Worm (Caenorhabditis elegans) whole organism, young adult: ENCODE data around the gene Y25C1A.7.

Experiments
- B0035.1 ChIP-seq: sonication (generic microtip); optimal IDR thresholded peaks from 2 replicates; lab custom pipeline; 2016; ENCODE audit warnings: missing genetic modification characterization, mild to moderate bottlenecking, missing compliant biosample characterization, missing genotype, missing genetic modification reagents
- B0261.1 ChIP-seq: sonication (generic microtip); optimal IDR thresholded peaks from 2 replicates; lab custom pipeline; 2016; ENCODE audit warnings: mild to moderate bottlenecking, missing genetic modification characterization, moderate library complexity, missing compliant biosample characterization
- B0336.3 ChIP-seq: fragments of 200-800 bp; sonication (Bioruptor generic); IDR thresholded peaks from 2 replicates; pipeline ENCODE4 v1.3.6; 2022; ENCODE audit warnings: missing genetic modification characterization, missing compliant biosample characterization
- C17E4.6 ChIP-seq: fragments of 200-800 bp; sonication (Bioruptor generic); IDR thresholded peaks from 2 replicates; pipeline ENCODE4 v1.3.6; 2022; ENCODE audit warnings: missing genetic modification reagents, missing genetic modification characterization, missing compliant biosample characterization
- D2030.7 ChIP-seq: fragments of 200-800 bp; sonication (Bioruptor generic); IDR thresholded peaks from 2 replicates; pipeline ENCODE4 v1.3.6; 2022; ENCODE audit warnings: missing genetic modification reagents, missing genetic modification characterization, missing compliant biosample characterization
- F33H1.4 ChIP-seq: fragments of 200-800 bp; sonication (Bioruptor generic); IDR thresholded peaks from 2 replicates; pipeline ENCODE4 v1.3.6; 2022; ENCODE audit warnings: missing genetic modification reagents, missing genetic modification characterization, missing compliant biosample characterization
- F39B2.1 ChIP-seq: fragments of 200-800 bp; sonication (Bioruptor generic); IDR thresholded peaks from 2 replicates; pipeline ENCODE4 v1.3.6; 2022; ENCODE audit warnings: missing genetic modification reagents, missing genetic modification characterization, missing compliant biosample characterization
- F57C9.4 ChIP-seq: sonication (generic microtip); optimal IDR thresholded peaks from 2 replicates; lab custom pipeline; 2017; ENCODE audit warnings: mild to moderate bottlenecking, missing genetic modification characterization, missing compliant biosample characterization
- K11D2.4 ChIP-seq: fragments of 200-800 bp; sonication (Bioruptor generic); IDR thresholded peaks from 2 replicates; pipeline ENCODE4 v1.3.6; 2022; ENCODE audit warnings: missing genetic modification reagents, missing genetic modification characterization, missing compliant biosample characterization
- Y56A3A.18 ChIP-seq: fragments of 200-800 bp; sonication (Bioruptor generic); IDR thresholded peaks from 2 replicates; pipeline ENCODE4 v1.3.6; 2022; ENCODE audit warnings: missing genetic modification reagents, missing genetic modification characterization, missing compliant biosample characterization
- Y95B8A.8 ChIP-seq: fragments of 200-800 bp; sonication (Bioruptor generic); IDR thresholded peaks from 2 replicates; pipeline ENCODE4 v1.3.6; 2022; ENCODE audit warnings: missing genetic modification reagents, missing genetic modification characterization, missing compliant biosample characterization
- ZK185.1 ChIP-seq: sonication (generic microtip); optimal IDR thresholded peaks from 2 replicates; lab custom pipeline; 2016; ENCODE audit warnings: mild to moderate bottlenecking, missing genetic modification characterization, missing compliant biosample characterization; ENCODE audit not compliant: poor library complexity, severe bottlenecking
- akir-1 ChIP-seq: fragments of 200-800 bp; sonication (Bioruptor generic); optimal IDR thresholded peaks from 2 replicates; lab custom pipeline; 2018; ENCODE audit warnings: mild to moderate bottlenecking, missing genetic modification characterization, moderate library complexity, missing compliant biosample characterization
- ama-1 ChIP-seq, 3 experiments: fragments of 150-350 bp in 1 of 3; sonication (generic microtip) in 2 of 3; optimal IDR thresholded peaks; 2 replicates each; lab custom pipeline; 2014 to 2018; ENCODE audit warnings: missing biosample characterization in 2 of 3, missing genetic modification characterization in 2 of 3, missing genetic modification reagents in 2 of 3
- aptf-3 ChIP-seq: fragments of 200-800 bp; sonication (Bioruptor generic); IDR thresholded peaks from 2 replicates; pipeline ENCODE4 v1.3.6; 2022; ENCODE audit warnings: missing genetic modification characterization, missing compliant biosample characterization
- athp-1 ChIP-seq: sonication (generic microtip); optimal IDR thresholded peaks from 2 replicates; lab custom pipeline; 2017; ENCODE audit warnings: mild to moderate bottlenecking, missing genetic modification characterization, missing compliant biosample characterization
- attf-3 ChIP-seq: fragments of 200-800 bp; sonication (Bioruptor generic); conservative IDR thresholded peaks from 2 replicates; pipeline ENCODE4 v1.3.6; 2022; ENCODE audit warnings: missing genetic modification reagents, missing genetic modification characterization, missing compliant biosample characterization
- ceh-27 ChIP-seq: fragments of 200-800 bp; sonication (Bioruptor generic); optimal IDR thresholded peaks from 2 replicates; lab custom pipeline; 2018; ENCODE audit warnings: mild to moderate bottlenecking, missing genetic modification characterization, moderate library complexity, missing compliant biosample characterization
- ceh-40 ChIP-seq: fragments of 200-800 bp; sonication (Bioruptor generic); IDR thresholded peaks from 2 replicates; pipeline ENCODE4 v1.3.6; 2022; ENCODE audit warnings: missing genetic modification characterization, missing compliant biosample characterization
- ceh-91 ChIP-seq: fragments of 200-800 bp; sonication (Bioruptor generic); IDR thresholded peaks from 2 replicates; pipeline ENCODE4 v1.3.6; 2022; ENCODE audit warnings: missing genetic modification reagents, missing genetic modification characterization, missing compliant biosample characterization
- dox-1 ChIP-seq: fragments of 200-800 bp; sonication (Bioruptor generic); IDR thresholded peaks from 2 replicates; pipeline ENCODE4 v1.3.6; 2022; ENCODE audit warnings: missing genetic modification reagents, missing genetic modification characterization, missing compliant biosample characterization
- him-1 ChIP-seq: sonication (generic microtip); optimal IDR thresholded peaks from 2 replicates; lab custom pipeline; 2016; ENCODE audit warnings: missing genotype, missing genetic modification reagents, missing genetic modification characterization, missing compliant biosample characterization
- hmg-1.2 ChIP-seq: fragments of 200-800 bp; sonication (Bioruptor generic); IDR thresholded peaks from 2 replicates; pipeline ENCODE4 v1.3.6; 2022; ENCODE audit warnings: missing genetic modification reagents, missing genetic modification characterization, missing compliant biosample characterization
- let-526 ChIP-seq: fragments of 200-800 bp; sonication (Bioruptor generic); IDR thresholded peaks from 2 replicates; pipeline ENCODE4 v1.3.6; 2022; ENCODE audit warnings: missing genetic modification reagents, missing genetic modification characterization, missing compliant biosample characterization
- madf-3 ChIP-seq: fragments of 200-800 bp; sonication (Bioruptor generic); IDR thresholded peaks from 2 replicates; pipeline ENCODE4 v1.3.6; 2022; ENCODE audit warnings: missing genetic modification reagents, missing genetic modification characterization, missing compliant biosample characterization
- madf-8 ChIP-seq: fragments of 200-800 bp; sonication (Bioruptor generic); conservative IDR thresholded peaks from 2 replicates; pipeline ENCODE4 v1.3.6; 2022; ENCODE audit warnings: missing genetic modification reagents, missing genetic modification characterization, missing compliant biosample characterization
- mcd-1 ChIP-seq: fragments of 200-800 bp; sonication (Bioruptor generic); IDR thresholded peaks from 2 replicates; pipeline ENCODE4 v1.3.6; 2022; ENCODE audit warnings: missing genetic modification reagents, missing genetic modification characterization, missing compliant biosample characterization
- mxl-1 ChIP-seq: sonication (generic microtip); optimal IDR thresholded peaks from 2 replicates; lab custom pipeline; 2016; ENCODE audit warnings: missing genetic modification characterization, missing compliant biosample characterization
- nfya-1 ChIP-seq: sonication (generic microtip); optimal IDR thresholded peaks from 2 replicates; lab custom pipeline; 2017; ENCODE audit warnings: antibody characterized with exemption, missing compliant biosample characterization, missing genetic modification characterization, borderline replicate concordance; ENCODE audit not compliant: insufficient read depth
- nfya-2 ChIP-seq: fragments of 200-800 bp; sonication (Bioruptor generic); IDR thresholded peaks from 2 replicates; pipeline ENCODE4 v1.3.6; 2022; ENCODE audit warnings: missing genetic modification reagents, missing genetic modification characterization, missing compliant biosample characterization
- nfyb-1 ChIP-seq: fragments of 200-800 bp; sonication (Bioruptor generic); IDR thresholded peaks from 2 replicates; pipeline ENCODE4 v1.3.6; 2022; ENCODE audit warnings: missing genetic modification reagents, missing genetic modification characterization, missing compliant biosample characterization
- nhr-120 ChIP-seq: fragments of 200-800 bp; sonication (Bioruptor generic); IDR thresholded peaks from 2 replicates; pipeline ENCODE4 v1.3.6; 2022; ENCODE audit warnings: missing genetic modification characterization, missing compliant biosample characterization
- nhr-179 ChIP-seq: sonication (generic microtip); optimal IDR thresholded peaks from 2 replicates; lab custom pipeline; 2016; ENCODE audit warnings: mild to moderate bottlenecking, missing genetic modification characterization, missing compliant biosample characterization
- nhr-80 ChIP-seq: sonication (generic microtip); optimal IDR thresholded peaks from 2 replicates; lab custom pipeline; 2016; ENCODE audit warnings: missing genetic modification characterization, missing compliant biosample characterization
- rec-8 ChIP-seq, 2 experiments: sonication (generic microtip); optimal IDR thresholded peaks; 2 replicates each; lab custom pipeline; 2016; ENCODE audit warnings: mild to moderate bottlenecking in 2 of 2, missing genetic modification characterization in 2 of 2, missing genetic modification reagents in 2 of 2, missing genotype in 2 of 2, missing biosample characterization in 1 of 2, missing compliant biosample characterization in 1 of 2, moderate library complexity in 1 of 2
- rpc-1 ChIP-seq, 2 experiments: fragments of 150-350 bp in 1 of 2; sonication (generic microtip) in 1 of 2; optimal IDR thresholded peaks; 2 replicates each; lab custom pipeline; 2014 to 2018; ENCODE audit warnings: missing biosample characterization in 1 of 2, missing genetic modification characterization in 1 of 2, missing genetic modification reagents in 1 of 2, missing genotype in 1 of 2
- snpc-3.4 ChIP-seq: sonication (generic microtip); optimal IDR thresholded peaks from 2 replicates; lab custom pipeline; 2017; ENCODE audit warnings: missing genetic modification characterization, mild to moderate bottlenecking, missing compliant biosample characterization, antibody characterized with exemption, moderate library complexity, missing genotype, missing genetic modification reagents
- snpc-4 ChIP-seq, 5 experiments: fragments of 150-350 bp in 1 of 5; sonication (generic microtip) in 4 of 5; optimal IDR thresholded peaks; 2 replicates each; lab custom pipeline; 2014 to 2018; ENCODE audit warnings: missing genetic modification characterization in 5 of 5, missing biosample characterization in 3 of 5, antibody characterized with exemption in 2 of 5, mild to moderate bottlenecking in 2 of 5, missing compliant biosample characterization in 2 of 5, missing genotype in 2 of 5, moderate library complexity in 2 of 5, missing genetic modification reagents in 1 of 5
- tbp1 ChIP-seq: fragments of 200-800 bp; sonication (Bioruptor generic); optimal IDR thresholded peaks from 2 replicates; lab custom pipeline; 2018; ENCODE audit warnings: mild to moderate bottlenecking, missing genetic modification characterization, missing compliant biosample characterization
- tbx-9 ChIP-seq: sonication (generic microtip); optimal IDR thresholded peaks from 2 replicates; lab custom pipeline; 2016; ENCODE audit warnings: borderline replicate concordance, missing genetic modification characterization, inconsistent platforms, missing compliant biosample characterization
- unc-130 ChIP-seq: sonication (generic microtip); optimal IDR thresholded peaks from 2 replicates; lab custom pipeline; 2016; ENCODE audit warnings: missing genetic modification reagents, missing genetic modification characterization, missing compliant biosample characterization
- unc-62 ChIP-seq: fragments of 150-350 bp; optimal IDR thresholded peaks from 2 replicates; lab custom pipeline; 2014; ENCODE audit warnings: missing biosample characterization, missing genetic modification reagents, missing genetic modification characterization
- xnd-1 ChIP-seq: sonication (generic microtip); optimal IDR thresholded peaks from 2 replicates; lab custom pipeline; 2016; ENCODE audit warnings: missing genotype, missing genetic modification reagents, missing genetic modification characterization, missing compliant biosample characterization
- zfh-2 ChIP-seq: fragments of 200-800 bp; sonication (Bioruptor generic); conservative IDR thresholded peaks from 2 replicates; pipeline ENCODE4 v1.3.6; 2022; ENCODE audit warnings: missing genetic modification reagents, missing genetic modification characterization, missing compliant biosample characterization
- ztf-28 ChIP-seq: fragments of 200-800 bp; sonication (Bioruptor generic); IDR thresholded peaks from 2 replicates; pipeline ENCODE4 v1.3.6; 2022; ENCODE audit warnings: missing genetic modification reagents, missing genetic modification characterization, missing compliant biosample characterization

Gene Y25C1A.7

DNA sequence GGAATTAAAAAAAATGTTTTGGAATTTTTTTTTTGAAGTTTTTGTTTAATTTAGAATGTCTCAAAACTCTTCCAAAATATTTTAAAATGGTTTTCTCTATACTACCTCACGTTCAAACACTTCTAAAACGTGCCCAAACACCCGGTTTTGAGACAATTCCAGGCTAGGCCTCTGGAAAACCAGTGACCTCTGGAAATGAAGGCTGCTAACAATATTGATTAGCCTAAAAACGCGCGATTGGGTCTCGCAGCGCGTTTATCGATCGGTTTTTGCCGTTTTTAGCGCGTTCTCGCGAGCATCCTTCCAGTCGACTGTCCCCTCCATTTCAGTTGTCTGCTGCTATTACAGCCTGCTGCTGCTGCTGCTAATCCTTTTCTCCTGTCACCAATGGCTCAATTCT is 10.1 kb downstream of the Y25C1A.7 start, which contains the start of gene Y25C1A.6:
Gene Y25C1A.6, plus strand, starts transcription at position 301 of the 400 bp plus-strand sequence.
- TF ChIP-seq tbx-9 = no peak
- TF ChIP-seq ceh-27 (GFP tag; lab: Kevin White, UChicago) = no peak
- TF ChIP-seq dox-1 (GFP tag; lab: Robert Waterston, UW) = no peak
- TF ChIP-seq K11D2.4 (GFP tag; lab: Robert Waterston, UW) = no peak
- TF ChIP-seq nhr-179 (tag; lab: Kevin White, UChicago) = no peak
- no peak for TF ChIP-seq nfya-2 (GFP tag; lab: Robert Waterston, UW)
- TF ChIP-seq ztf-28 (GFP tag; lab: Robert Waterston, UW) = no peak
- no peak for TF ChIP-seq attf-3 (GFP tag; lab: Robert Waterston, UW)
- TF ChIP-seq ceh-40 (GFP tag; lab: Robert Waterston, UW) = no peak
- no peak for TF ChIP-seq akir-1
- no peak for TF ChIP-seq B0035.1 (tag; lab: Kevin White, UChicago)

- TF ChIP-seq madf-3 (no peak), let-526 (GFP tag; lab: Robert Waterston, UW) (no peak), unc-62 (GFP tag; lab: Kevin White, UChicago) (no peak), xnd-1 (tag; lab: Kevin White, UChicago) (peak; percentile 96), ama-1 (optimal IDR thresholded peaks at IDR 0.05; lab: Kevin White, UChicago) (no peak), ama-1 (GFP tag; optimal IDR thresholded peaks at IDR 0.05; lab: Kevin White, UChicago) (no peak), ceh-91 (peak; percentile 75), F57C9.4 (no peak), nhr-80 (tag; lab: Kevin White, UChicago) (no peak), tbp1 (GFP tag; lab: Kevin White, UChicago) (peak; percentile 40), rpc-1 (optimal IDR thresholded peaks at IDR 0.05; lab: Kevin White, UChicago) (no peak), rpc-1 (tag; optimal IDR thresholded peaks at IDR 0.05; lab: Kevin White, UChicago) (no peak), hmg-1.2 (peak; percentile 8; the same call in 1 of the 2 replicates), unc-130 (GFP tag; lab: Kevin White, UChicago) (no peak), madf-8 (peak; percentile 78), snpc-3.4 (tag; lab: Kevin White, UChicago) (peak; percentile 40), F39B2.1 (GFP tag; lab: Robert Waterston, UW) (no peak), athp-1 (tag; lab: Kevin White, UChicago) (peak; percentile 54), ZK185.1 (tag; lab: Kevin White, UChicago) (no peak), nfya-1 (tag; lab: Kevin White, UChicago) (no peak), rec-8 (tag; optimal IDR thresholded peaks at IDR 0.05; lab: Kevin White, UChicago) (no peak), dox-1 (GFP tag; lab: Robert Waterston, UW) (peak; percentile 48; the same call in 1 of the 2 replicates), aptf-3 (no peak), F33H1.4 (peak; percentile 84), him-1 (tag; lab: Kevin White, UChicago) (peak; percentile 76), nhr-120 (GFP tag; lab: Robert Waterston, UW) (no peak), snpc-4 (GFP tag; optimal IDR thresholded peaks at IDR 0.05; lab: Kevin White, UChicago) (no peak), snpc-4 (tag; optimal IDR thresholded peaks at IDR 0.05; lab: Kevin White, UChicago) (peak in 1 of 4 experiments; percentile 9), mcd-1 (no peak), nfyb-1 (GFP tag; lab: Robert Waterston, UW) (0 out of 2 replicates have a peak, but pooled peaks have one; percentile 18), Y95B8A.8 (GFP tag; lab: Robert Waterston, UW) (no peak), Y56A3A.18 (GFP tag; lab: Robert Waterston, UW) (no peak), D2030.7 (peak; percentile 79), B0336.3 (GFP tag; lab: Robert Waterston, UW) (0 out of 2 replicates have a peak, but pooled peaks have one; percentile 18), mxl-1 (no peak), C17E4.6 (GFP tag; lab: Robert Waterston, UW) (no peak), B0261.1 (peak; percentile 2), zfh-2 (GFP tag; lab: Robert Waterston, UW) (no peak)
These were observed 14.5 kb downstream of the Y25C1A.7 start, which contains the start of gene lin-8 for ce11 chrII:3056266-3056872. lin-8 (plus strand) TSS chrII:3056822.
